Worm (Caenorhabditis elegans) whole organism, L2 larva: ENCODE results near the gene pho-8.

Experiments used
- F13H6.1 ChIP-seq: sonication (generic microtip); optimal IDR thresholded peaks from 2 replicates; lab custom pipeline; 2016; ENCODE audit warnings: missing genetic modification characterization, missing compliant biosample characterization
- ceh-82 ChIP-seq: fragments of 150-350 bp; optimal IDR thresholded peaks from 2 replicates; lab custom pipeline; 2014; ENCODE audit warnings: missing biosample characterization, missing genetic modification characterization
- nhr-12 ChIP-seq: fragments of 150-350 bp; optimal IDR thresholded peaks from 2 replicates; lab custom pipeline; 2014; ENCODE audit warnings: missing biosample characterization, missing genetic modification characterization
- nhr-6 ChIP-seq: fragments of 150-350 bp; optimal IDR thresholded peaks from 2 replicates; lab custom pipeline; 2014; ENCODE audit warnings: missing biosample characterization, missing genetic modification characterization
- snpc-4 ChIP-seq: fragments of 150-350 bp; optimal IDR thresholded peaks from 2 replicates; lab custom pipeline; 2014; ENCODE audit warnings: missing biosample characterization, missing genetic modification characterization
- ztf-11 ChIP-seq: sonication (generic microtip); optimal IDR thresholded peaks from 2 replicates; lab custom pipeline; 2017; ENCODE audit warnings: missing biosample characterization, missing genetic modification characterization

DNA sequence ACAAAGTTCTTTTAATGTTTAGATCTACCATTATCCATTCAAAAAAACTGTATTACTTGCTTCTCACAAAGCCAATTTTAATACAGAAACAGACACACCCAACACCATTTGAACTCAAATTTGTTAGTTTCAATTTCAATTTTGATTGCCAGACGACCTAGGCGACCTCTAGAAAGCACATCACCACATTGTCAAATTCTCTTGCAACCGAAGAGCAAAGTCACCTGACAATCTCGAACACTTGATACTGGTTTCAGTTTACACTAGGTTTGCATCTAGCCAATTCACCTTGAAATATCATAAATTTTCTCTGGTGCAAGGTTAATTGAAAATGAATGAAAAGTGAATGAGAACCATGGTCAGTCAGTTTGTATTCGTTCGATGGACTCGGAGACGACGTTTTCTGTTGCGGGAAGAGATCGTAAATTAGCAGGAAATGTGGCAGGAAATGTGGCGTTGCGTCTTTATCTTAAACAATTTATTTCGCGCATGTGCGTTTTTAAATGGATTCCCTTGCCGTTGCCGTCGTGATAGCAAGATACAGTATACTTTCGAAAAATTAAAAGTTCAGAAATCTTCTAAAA, 36.1 kb upstream of the pho-8 start:
- no peak for TF ChIP-seq snpc-4
- TF ChIP-seq nhr-12 (tag; lab: Kevin White, UChicago) = no peak
- TF ChIP-seq F13H6.1 (tag; lab: Kevin White, UChicago) = no peak
- no peak for TF ChIP-seq ztf-11 (tag; lab: Kevin White, UChicago)
- TF ChIP-seq nhr-6 (tag; lab: Kevin White, UChicago) = no peak
- no peak for TF ChIP-seq ceh-82 (tag; lab: Kevin White, UChicago)
